Fruit fly (Drosophila melanogaster) whole organism, embryonic: ENCODE results near the gene CLS.
A peak's percentile ranks its signal among the peaks of the same experiment; 100 is the strongest.

Experiments
- Blimp-1 ChIP-seq: fragments of 200-800 bp; sonication (Bioruptor generic); optimal IDR thresholded peaks from 3 replicates; lab custom pipeline; 2018; ENCODE audit warnings: missing biosample characterization, missing genetic modification characterization, mild to moderate bottlenecking, moderate library complexity, missing genetic modification reagents
- CG11695 ChIP-seq: fragments of 200-800 bp; sonication (Bioruptor generic); IDR thresholded peaks from 3 replicates; pipeline ENCODE4 v1.3.6; 2022; ENCODE audit warnings: missing biosample characterization, missing genetic modification characterization
- CG12769 ChIP-seq: fragments of 200-800 bp; sonication (Bioruptor generic); optimal IDR thresholded peaks from 2 replicates; lab custom pipeline; 2019; ENCODE audit warnings: missing biosample characterization, mild to moderate bottlenecking, missing genetic modification characterization, moderate library complexity
- CG13624 ChIP-seq: fragments of 200-800 bp; sonication (Bioruptor generic); optimal IDR thresholded peaks from 2 replicates; lab custom pipeline; 2016; ENCODE audit warnings: missing biosample characterization, missing genetic modification characterization
- CG17568 ChIP-seq: fragments of 200-800 bp; sonication (Bioruptor generic); optimal IDR thresholded peaks from 2 replicates; lab custom pipeline; 2018; ENCODE audit warnings: missing biosample characterization, mild to moderate bottlenecking, missing genetic modification characterization, moderate library complexity
- CG18764 ChIP-seq: fragments of 200-800 bp; sonication (Bioruptor generic); optimal IDR thresholded peaks from 3 replicates; lab custom pipeline; 2016; ENCODE audit warnings: missing biosample characterization, missing genetic modification characterization
- CG30020 ChIP-seq: fragments of 200-800 bp; optimal IDR thresholded peaks from 2 replicates; lab custom pipeline; 2019; ENCODE audit warnings: missing biosample characterization, mild to moderate bottlenecking, missing genetic modification characterization, moderate library complexity
- CG4617 ChIP-seq: fragments of 200-800 bp; sonication (Bioruptor generic); optimal IDR thresholded peaks from 3 replicates; lab custom pipeline; 2016; ENCODE audit warnings: missing biosample characterization, missing genetic modification characterization, borderline replicate concordance
- CG4730 ChIP-seq: fragments of 200-800 bp; sonication (Bioruptor generic); IDR thresholded peaks from 2 replicates; pipeline ENCODE4 v1.3.6; 2022; ENCODE audit warnings: missing biosample characterization, missing genetic modification characterization
- CG5180 ChIP-seq: fragments of 200-800 bp; sonication (Bioruptor generic); optimal IDR thresholded peaks from 3 replicates; lab custom pipeline; 2017; ENCODE audit warnings: missing biosample characterization, missing genetic modification characterization, mild to moderate bottlenecking, moderate library complexity, missing genetic modification reagents
- CG7928 ChIP-seq: fragments of 200-800 bp; sonication (Bioruptor generic); optimal IDR thresholded peaks from 2 replicates; lab custom pipeline; 2017; ENCODE audit warnings: missing biosample characterization, mild to moderate bottlenecking, missing genetic modification characterization
- CG8765 ChIP-seq: fragments of 200-800 bp; sonication (Bioruptor generic); IDR thresholded peaks from 2 replicates; pipeline ENCODE4 v1.3.6; 2022; ENCODE audit warnings: missing biosample characterization, missing genetic modification characterization
- CG9215 ChIP-seq: fragments of 200-800 bp; sonication (Bioruptor generic); IDR thresholded peaks from 2 replicates; pipeline ENCODE4 v1.3.6; 2022; ENCODE audit warnings: missing biosample characterization, missing genetic modification characterization
- CG9797 ChIP-seq: fragments of 200-800 bp; sonication (Bioruptor generic); optimal IDR thresholded peaks from 3 replicates; lab custom pipeline; 2018; ENCODE audit warnings: missing biosample characterization, mild to moderate bottlenecking, missing genetic modification characterization
- CG9876 ChIP-seq: fragments of 200-800 bp; sonication (Bioruptor generic); optimal IDR thresholded peaks from 2 replicates; lab custom pipeline; 2016; ENCODE audit warnings: missing biosample characterization, missing genetic modification characterization
- D19A ChIP-seq: fragments of 200-800 bp; optimal IDR thresholded peaks from 3 replicates; lab custom pipeline; 2019; ENCODE audit warnings: missing biosample characterization, mild to moderate bottlenecking, missing genetic modification characterization, moderate library complexity
- D19B ChIP-seq: fragments of 200-800 bp; sonication (Bioruptor generic); optimal IDR thresholded peaks from 2 replicates; lab custom pipeline; 2017; ENCODE audit warnings: missing biosample characterization, mild to moderate bottlenecking, missing genetic modification characterization
- Dad ChIP-seq: fragments of 200-800 bp; sonication (Bioruptor generic); optimal IDR thresholded peaks from 3 replicates; lab custom pipeline; 2016; ENCODE audit warnings: missing biosample characterization, missing genetic modification characterization
- Dbx ChIP-seq: fragments of 200-800 bp; sonication (Bioruptor generic); IDR thresholded peaks from 3 replicates; pipeline ENCODE4 v1.3.6; 2022; ENCODE audit warnings: missing biosample characterization, missing genetic modification characterization
- Dip3 ChIP-seq: fragments of 200-800 bp; sonication (Bioruptor generic); optimal IDR thresholded peaks from 3 replicates; lab custom pipeline; 2016; ENCODE audit warnings: missing biosample characterization, missing genetic modification characterization
- Hmr ChIP-seq: fragments of 200-800 bp; sonication (Bioruptor generic); optimal IDR thresholded peaks from 3 replicates; lab custom pipeline; 2017; ENCODE audit warnings: mild to moderate bottlenecking, missing biosample characterization, missing genetic modification reagents, missing genetic modification characterization
- Mrtf ChIP-seq: fragments of 200-800 bp; sonication (Bioruptor generic); IDR thresholded peaks from 3 replicates; pipeline ENCODE4 v1.3.6; 2022; ENCODE audit warnings: missing biosample characterization, missing genetic modification characterization
- NC2β ChIP-seq: fragments of 200-800 bp; sonication (Bioruptor generic); optimal IDR thresholded peaks from 2 replicates; lab custom pipeline; 2016; ENCODE audit warnings: missing biosample characterization, missing genetic modification characterization
- Neu2 ChIP-seq: fragments of 200-800 bp; sonication (Bioruptor generic); optimal IDR thresholded peaks from 3 replicates; lab custom pipeline; 2016; ENCODE audit warnings: missing biosample characterization, missing genetic modification characterization, borderline replicate concordance
- Rfx ChIP-seq: fragments of 200-800 bp; sonication (Bioruptor generic); IDR thresholded peaks from 2 replicates; pipeline ENCODE4 v1.3.6; 2022; ENCODE audit warnings: missing biosample characterization, missing genetic modification characterization
- Sox102F ChIP-seq: fragments of 200-800 bp; sonication (Bioruptor generic); optimal IDR thresholded peaks from 2 replicates; lab custom pipeline; 2018; ENCODE audit warnings: missing biosample characterization, mild to moderate bottlenecking, missing genetic modification characterization, moderate library complexity
- ac ChIP-seq: fragments of 200-800 bp; sonication (Bioruptor generic); optimal IDR thresholded peaks from 3 replicates; lab custom pipeline; 2017; ENCODE audit warnings: missing biosample characterization, mild to moderate bottlenecking, missing genetic modification characterization
- al ChIP-seq: fragments of 200-800 bp; sonication (Bioruptor generic); IDR thresholded peaks from 2 replicates; pipeline ENCODE4 v1.3.6; 2022; ENCODE audit warnings: missing biosample characterization, missing genetic modification characterization
- ash1 ChIP-seq: fragments of 200-800 bp; sonication (Bioruptor generic); optimal IDR thresholded peaks from 2 replicates; lab custom pipeline; 2018; ENCODE audit warnings: missing biosample characterization, mild to moderate bottlenecking, missing genetic modification characterization
- bbx ChIP-seq: fragments of 200-800 bp; sonication (Bioruptor generic); IDR thresholded peaks from 2 replicates; pipeline ENCODE4 v1.3.6; 2022; ENCODE audit warnings: missing biosample characterization, missing genetic modification characterization; ENCODE audit not compliant: partially characterized antibody
- bsh ChIP-seq, 2 experiments: fragments of 200-800 bp; sonication (Bioruptor generic); optimal IDR thresholded peaks; 2 replicates each; lab custom pipeline; 2017 to 2018; ENCODE audit warnings: mild to moderate bottlenecking in 2 of 2, missing biosample characterization in 2 of 2, missing genetic modification characterization in 2 of 2, moderate library complexity in 1 of 2
- chm ChIP-seq: fragments of 200-800 bp; sonication (Bioruptor generic); IDR thresholded peaks from 2 replicates; pipeline ENCODE4 v1.3.6; 2022; ENCODE audit warnings: missing biosample characterization, missing genetic modification characterization
- dati ChIP-seq: fragments of 200-800 bp; sonication (Bioruptor generic); IDR thresholded peaks from 2 replicates; pipeline ENCODE4 v1.3.6; 2022; ENCODE audit warnings: missing biosample characterization, missing genetic modification characterization
- dmrt99B ChIP-seq: fragments of 200-800 bp; sonication (Bioruptor generic); optimal IDR thresholded peaks from 2 replicates; lab custom pipeline; 2018; ENCODE audit warnings: missing biosample characterization, mild to moderate bottlenecking, missing genetic modification characterization, moderate library complexity
- dysf ChIP-seq: fragments of 200-800 bp; sonication (Bioruptor generic); IDR thresholded peaks from 3 replicates; pipeline ENCODE4 v1.3.6; 2022; ENCODE audit warnings: missing biosample characterization, missing genetic modification characterization
- ems ChIP-seq: fragments of 200-800 bp; sonication (Bioruptor generic); optimal IDR thresholded peaks from 3 replicates; lab custom pipeline; 2016; ENCODE audit warnings: missing biosample characterization, missing genetic modification characterization
- fd102C ChIP-seq: fragments of 200-800 bp; sonication (Bioruptor generic); optimal IDR thresholded peaks from 2 replicates; lab custom pipeline; 2018; ENCODE audit warnings: missing biosample characterization, mild to moderate bottlenecking, missing genetic modification characterization, moderate library complexity
- fd64A ChIP-seq: fragments of 200-800 bp; sonication (Bioruptor generic); optimal IDR thresholded peaks from 3 replicates; lab custom pipeline; 2018; ENCODE audit warnings: missing biosample characterization, mild to moderate bottlenecking, missing genetic modification characterization
- gem ChIP-seq: fragments of 200-800 bp; sonication (Bioruptor generic); optimal IDR thresholded peaks from 2 replicates; lab custom pipeline; 2019; ENCODE audit warnings: missing biosample characterization, mild to moderate bottlenecking, missing genetic modification characterization, moderate library complexity
- gfzf ChIP-seq: fragments of 200-800 bp; sonication (Bioruptor generic); optimal IDR thresholded peaks from 2 replicates; lab custom pipeline; 2016; ENCODE audit warnings: missing biosample characterization, mild to moderate bottlenecking, missing genetic modification characterization, moderate library complexity
- h ChIP-seq: fragments of >200 bp; optimal IDR thresholded peaks from 2 replicates; lab custom pipeline; 2017
- hth ChIP-seq: fragments of >200 bp; optimal IDR thresholded peaks from 2 replicates; lab custom pipeline; 2017; ENCODE audit warnings: inconsistent platforms
- kah ChIP-seq: fragments of 200-800 bp; sonication (Bioruptor generic); optimal IDR thresholded peaks from 2 replicates; lab custom pipeline; 2018; ENCODE audit warnings: missing biosample characterization, mild to moderate bottlenecking, missing genetic modification characterization
- lmd ChIP-seq: fragments of 200-800 bp; sonication (Bioruptor generic); IDR thresholded peaks from 2 replicates; pipeline ENCODE4 v1.3.6; 2022; ENCODE audit warnings: missing biosample characterization, missing genetic modification characterization
- mirr ChIP-seq: fragments of 200-800 bp; sonication (Bioruptor generic); optimal IDR thresholded peaks from 3 replicates; lab custom pipeline; 2018; ENCODE audit warnings: missing biosample characterization, mild to moderate bottlenecking, missing genetic modification characterization
- pan ChIP-seq, 4 experiments: fragments of >200 bp in 3 of 4; fragments of 200-800 bp in 1 of 4; sonication (Bioruptor generic) in 1 of 4; optimal IDR thresholded peaks in 3 of 4; IDR thresholded peaks in 1 of 4; 2 replicates each; pipeline versions ENCODE4 v1.3.6 to Lab custom; 2017 to 2022; ENCODE audit warnings: missing biosample characterization in 2 of 4, missing genetic modification characterization in 2 of 4, mixed read lengths in 1 of 4
- row ChIP-seq: fragments of 200-800 bp; sonication (Bioruptor generic); IDR thresholded peaks from 3 replicates; pipeline ENCODE4 v1.3.6; 2022; ENCODE audit warnings: missing biosample characterization, missing genetic modification characterization
- scrt ChIP-seq: fragments of 200-800 bp; sonication (Bioruptor generic); optimal IDR thresholded peaks from 2 replicates; lab custom pipeline; 2018; ENCODE audit warnings: missing biosample characterization, mild to moderate bottlenecking, missing genetic modification characterization, moderate library complexity
- sens ChIP-seq: fragments of 200-800 bp; sonication (Bioruptor generic); peaks from one replicate; lab custom pipeline; 2016; ENCODE audit warnings: missing biosample characterization, missing genetic modification characterization
- slou ChIP-seq: fragments of 200-800 bp; sonication (Bioruptor generic); optimal IDR thresholded peaks from 3 replicates; lab custom pipeline; 2016; ENCODE audit warnings: missing biosample characterization, missing genetic modification characterization
- sob ChIP-seq: fragments of 200-800 bp; sonication (Bioruptor generic); IDR thresholded peaks from 2 replicates; pipeline ENCODE4 v1.3.6; 2022; ENCODE audit warnings: missing biosample characterization, missing genetic modification characterization

CLS gene

dm6 chr3R:25694167-25694689 is 7.1 kb upstream of the CLS start (continued):
- no peak for TF ChIP-seq ac (GFP tag; lab: Kevin White, UChicago)
- TF ChIP-seq NC2β (GFP tag; lab: Kevin White, UChicago): no peak
- TF ChIP-seq CG9797 (GFP tag; lab: Kevin White, UChicago): no peak
- peak; percentile 8; the same call in 1 of the 2 replicates for TF ChIP-seq sob (GFP tag; lab: Robert Waterston, UW)
- TF ChIP-seq sens (GFP tag; lab: Kevin White, UChicago): peak; percentile 51
- TF ChIP-seq ash1 (GFP tag; lab: Kevin White, UChicago): no peak
- peak; percentile 49 for TF ChIP-seq D19B (GFP tag; lab: Kevin White, UChicago)
- TF ChIP-seq CG9215: no peak
- peak; percentile 28; the same call in 1 of the 2 replicates for TF ChIP-seq Rfx (GFP tag; lab: Robert Waterston, UW)
- TF ChIP-seq pan (optimal IDR thresholded peaks at IDR 0.05; lab: Kevin White, UChicago): no peak
- peak in 1 of 2 experiments; percentile 32 for TF ChIP-seq pan (GFP tag; optimal IDR thresholded peaks at IDR 0.05 in 1 of 2, IDR thresholded peaks at IDR 0.05 in 1 of 2)
- TF ChIP-seq Sox102F (GFP tag; lab: Kevin White, UChicago): peak; percentile 14
- TF ChIP-seq Hmr (GFP tag; lab: Kevin White, UChicago): peak; percentile 38
- TF ChIP-seq dysf: 0 out of 3 replicates have a peak, but pooled peaks have one; percentile 43
- no peak for TF ChIP-seq CG13624 (GFP tag; lab: Kevin White, UChicago)
- peak; percentile 20 for TF ChIP-seq scrt (GFP tag; lab: Kevin White, UChicago)
- TF ChIP-seq gfzf (GFP tag; lab: Kevin White, UChicago): no peak
- TF ChIP-seq kah (GFP tag; lab: Kevin White, UChicago): no peak
- TF ChIP-seq Dbx: 0 out of 3 replicates have a peak, but pooled peaks have one; percentile 14
- TF ChIP-seq CG7928 (GFP tag; lab: Kevin White, UChicago): no peak
- TF ChIP-seq CG8765 (GFP tag; lab: Robert Waterston, UW): no peak
- TF ChIP-seq bsh (GFP tag; optimal IDR thresholded peaks at IDR 0.05; lab: Kevin White, UChicago): no peak
- no peak for TF ChIP-seq h (lab: Kevin White, UChicago)
- TF ChIP-seq Blimp-1 (GFP tag; lab: Kevin White, UChicago): no peak
- TF ChIP-seq CG17568: no peak
- no peak for TF ChIP-seq CG9876 (GFP tag; lab: Kevin White, UChicago)
- peak; percentile 30 for TF ChIP-seq CG12769 (tag; lab: Kevin White, UChicago)
- TF ChIP-seq CG4617 (GFP tag; lab: Kevin White, UChicago): no peak
- TF ChIP-seq CG11695 (GFP tag; lab: Robert Waterston, UW): no peak
- TF ChIP-seq ems (GFP tag; lab: Kevin White, UChicago): no peak
- TF ChIP-seq lmd (GFP tag; lab: Robert Waterston, UW): peak; percentile 48
- no peak for TF ChIP-seq bbx (GFP tag; lab: Robert Waterston, UW)
- no peak for TF ChIP-seq D19A
- TF ChIP-seq CG5180 (GFP tag; lab: Kevin White, UChicago): no peak
- 0 out of 2 replicates have a peak, but pooled peaks have one; percentile 9 for TF ChIP-seq CG4730
- TF ChIP-seq Dad (GFP tag; lab: Kevin White, UChicago): no peak
- TF ChIP-seq CG30020: no peak
- no peak for TF ChIP-seq fd102C (GFP tag; lab: Kevin White, UChicago)
- TF ChIP-seq chm (GFP tag; lab: Robert Waterston, UW): no peak
- no peak for TF ChIP-seq Mrtf (GFP tag; lab: Robert Waterston, UW)
- TF ChIP-seq hth: no peak
- peak; percentile 3 for TF ChIP-seq gem (tag; lab: Kevin White, UChicago)
- TF ChIP-seq Neu2 (GFP tag; lab: Kevin White, UChicago): no peak
- TF ChIP-seq slou (GFP tag; lab: Kevin White, UChicago): no peak
- no peak for TF ChIP-seq mirr (GFP tag; lab: Kevin White, UChicago)
- peak; percentile 51; the same call in 2 of the 3 replicates for TF ChIP-seq row (GFP tag; lab: Robert Waterston, UW)
- no peak for TF ChIP-seq fd64A (GFP tag; lab: Kevin White, UChicago)
- TF ChIP-seq dati: no peak
- TF ChIP-seq dmrt99B (tag; lab: Kevin White, UChicago): peak; percentile 3
- TF ChIP-seq Dip3 (GFP tag; lab: Kevin White, UChicago): peak; percentile 8
- TF ChIP-seq CG18764 (GFP tag; lab: Kevin White, UChicago): no peak
- TF ChIP-seq al (GFP tag; lab: Robert Waterston, UW): no peak
